Fruit fly (Drosophila melanogaster): ENCODE measurements around the gene CG43922.

- no peak for TF ChIP-seq pan (optimal IDR thresholded peaks at IDR 0.05)
- no peak for TF ChIP-seq usp (GFP tag; optimal IDR thresholded peaks at IDR 0.05)
- no peak for TF ChIP-seq psq (optimal IDR thresholded peaks at IDR 0.05)
These were observed 32.7 kb upstream of the CG43922 start for dm6 chr2L:6341246-6341645.
